Fruit fly (Drosophila melanogaster) Kc167 (cell line): ENCODE results near the gene CG11696.

Experiments
- h ChIP-seq: fragments of >200 bp; optimal IDR thresholded peaks from 3 replicates; lab custom pipeline; 2018; ENCODE audit warnings: missing external identifiers
- psq ChIP-seq: fragments of >200 bp; optimal IDR thresholded peaks from 2 replicates; lab custom pipeline; 2017; ENCODE audit warnings: missing external identifiers

dm6 chrX:11523921-11524320, 49.6 kb upstream of the CG11696 start:
- TF ChIP-seq h (no peak), psq (lab: Kevin White, UChicago) (no peak)
